Fruit fly (Drosophila melanogaster) whole organism, wandering third instar larva: ENCODE data around the gene Miox.

Source experiments
- Abd-B ChIP-seq: fragments of >200 bp; optimal IDR thresholded peaks from 2 replicates; lab custom pipeline; 2017; ENCODE audit warnings: missing biosample characterization, missing genetic modification characterization
- CG32264 ChIP-seq: fragments of 200-800 bp; sonication (Bioruptor generic); optimal IDR thresholded peaks from 2 replicates; lab custom pipeline; 2016; ENCODE audit warnings: missing biosample characterization, missing genetic modification characterization
- CG9705 ChIP-seq: fragments of 200-800 bp; sonication (Bioruptor generic); optimal IDR thresholded peaks from 2 replicates; lab custom pipeline; 2018; ENCODE audit warnings: missing biosample characterization, mild to moderate bottlenecking, missing genetic modification characterization
- CrebA ChIP-seq: fragments of 200-800 bp; sonication (Bioruptor generic); optimal IDR thresholded peaks from 2 replicates; lab custom pipeline; 2016; ENCODE audit warnings: missing biosample characterization, mild to moderate bottlenecking, missing genetic modification characterization, borderline replicate concordance
- HLH106 ChIP-seq: fragments of 200-800 bp; optimal IDR thresholded peaks from 3 replicates; lab custom pipeline; 2019; ENCODE audit warnings: missing biosample characterization, mild to moderate bottlenecking, missing genetic modification characterization, moderate library complexity
- Hnf4 ChIP-seq: fragments of 200-800 bp; sonication (Bioruptor generic); optimal IDR thresholded peaks from 2 replicates; lab custom pipeline; 2016; ENCODE audit warnings: missing biosample characterization, mild to moderate bottlenecking, missing genetic modification characterization
- Hr83 ChIP-seq: fragments of 200-300 bp; sonication (Bioruptor generic); optimal IDR thresholded peaks from 2 replicates; lab custom pipeline; 2016; ENCODE audit warnings: missing biosample characterization, mild to moderate bottlenecking, missing genetic modification characterization, moderate library complexity; ENCODE audit not compliant: poor library complexity, severe bottlenecking
- Jra ChIP-seq: sonication (Bioruptor generic); optimal IDR thresholded peaks from 2 replicates; lab custom pipeline; 2016; ENCODE audit warnings: missing biosample characterization, missing genetic modification characterization
- Mio ChIP-seq: sonication (Bioruptor generic); optimal IDR thresholded peaks from 2 replicates; lab custom pipeline; 2016; ENCODE audit warnings: missing biosample characterization, missing genetic modification characterization
- Rel ChIP-seq, 2 experiments: fragments of 200-800 bp; sonication (Bioruptor generic) in 1 of 2; optimal IDR thresholded peaks; 2 replicates in 1 of 2; 3 replicates in 1 of 2; lab custom pipeline; 2016 to 2019; ENCODE audit warnings: mild to moderate bottlenecking in 2 of 2, missing biosample characterization in 2 of 2, missing genetic modification characterization in 2 of 2, moderate library complexity in 1 of 2
- Sp1 ChIP-seq: fragments of 200-800 bp; sonication (Bioruptor generic); optimal IDR thresholded peaks from 3 replicates; lab custom pipeline; 2019; ENCODE audit warnings: missing biosample characterization, mild to moderate bottlenecking, missing genetic modification characterization, moderate library complexity
- dl ChIP-seq, 2 experiments: fragments of 175-275, 200-275 bp in 1 of 2; fragments of 200-275 bp in 1 of 2; sonication (Bioruptor generic); optimal IDR thresholded peaks; lab custom pipeline; 2018; ENCODE audit warnings: mild to moderate bottlenecking in 2 of 2, missing biosample characterization in 2 of 2, missing genetic modification characterization in 2 of 2, moderate library complexity in 2 of 2; ENCODE audit not compliant: partially characterized antibody in 2 of 2, insufficient read depth in 1 of 2
- dsf ChIP-seq: sonication (Bioruptor generic); optimal IDR thresholded peaks from 2 replicates; lab custom pipeline; 2016; ENCODE audit warnings: missing biosample characterization, missing genetic modification characterization, borderline replicate concordance
- foxo ChIP-seq, 2 experiments: fragments of 200-800 bp; sonication (Bioruptor generic); optimal IDR thresholded peaks; 2 replicates in 1 of 2; 3 replicates in 1 of 2; lab custom pipeline; 2016 to 2017; ENCODE audit warnings: missing biosample characterization in 2 of 2, missing genetic modification characterization in 2 of 2
- lola ChIP-seq: fragments of >200 bp; optimal IDR thresholded peaks from 2 replicates; lab custom pipeline; 2017; ENCODE audit warnings: missing biosample characterization, missing genetic modification characterization
- sage ChIP-seq: fragments of 200-800 bp; sonication (Bioruptor generic); optimal IDR thresholded peaks from 2 replicates; lab custom pipeline; 2016; ENCODE audit warnings: missing biosample characterization, mild to moderate bottlenecking, missing genetic modification characterization
- tai ChIP-seq: sonication (Bioruptor generic); optimal IDR thresholded peaks from 2 replicates; lab custom pipeline; 2016; ENCODE audit warnings: missing biosample characterization, missing genetic modification characterization

Gene Miox

DNA sequence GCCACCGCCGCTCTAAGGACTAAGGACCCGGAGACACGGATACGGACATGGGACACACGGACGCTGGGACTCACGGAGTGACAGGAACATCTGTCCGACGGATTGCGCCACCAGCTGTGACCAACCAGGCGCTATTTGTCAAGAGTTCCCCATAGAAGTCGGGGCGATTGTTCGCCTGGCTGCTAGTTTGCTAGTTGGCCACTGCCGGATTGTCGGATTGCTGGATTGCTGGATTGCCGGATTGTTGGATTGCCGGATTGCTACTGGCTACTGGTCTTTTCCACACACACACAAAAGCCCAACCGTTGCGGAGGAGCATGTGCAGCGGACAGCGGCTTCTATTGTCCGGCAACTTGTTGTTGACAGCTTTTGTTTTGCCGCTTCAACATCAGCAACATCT lies 42.4 kb downstream of the Miox start:
- TF ChIP-seq sage (GFP tag; lab: Kevin White, UChicago): no peak
- TF ChIP-seq Hr83 (GFP tag; lab: Kevin White, UChicago): no peak
- no peak for TF ChIP-seq CrebA (GFP tag; lab: Kevin White, UChicago)
- TF ChIP-seq Hnf4 (GFP tag; lab: Kevin White, UChicago): no peak
- TF ChIP-seq HLH106 (tag; lab: Kevin White, UChicago): no peak
- TF ChIP-seq Sp1 (GFP tag; lab: Kevin White, UChicago): no peak
- TF ChIP-seq Mio (GFP tag; lab: Kevin White, UChicago): no peak
- no peak for TF ChIP-seq CG32264 (GFP tag; lab: Kevin White, UChicago)
- no peak for TF ChIP-seq tai (GFP tag; lab: Kevin White, UChicago)
- no peak for TF ChIP-seq CG9705 (GFP tag; lab: Kevin White, UChicago)
- no peak for TF ChIP-seq dsf (GFP tag; lab: Kevin White, UChicago)
- TF ChIP-seq dl (GFP tag; optimal IDR thresholded peaks at IDR 0.05; lab: Kevin White, UChicago; ENCODE audit: insufficient read depth in 1 of 2, partially characterized antibody in 2 of 2): no peak
- TF ChIP-seq Abd-B (GFP tag; lab: Kevin White, UChicago): no peak
- TF ChIP-seq lola (GFP tag; lab: Kevin White, UChicago): no peak
- no peak for TF ChIP-seq Jra (GFP tag; lab: Kevin White, UChicago)
- no peak for TF ChIP-seq Rel (GFP tag; optimal IDR thresholded peaks at IDR 0.05; lab: Kevin White, UChicago)
- TF ChIP-seq Rel (tag; optimal IDR thresholded peaks at IDR 0.05; lab: Kevin White, UChicago): no peak
- no peak for TF ChIP-seq foxo (GFP tag; optimal IDR thresholded peaks at IDR 0.05; lab: Kevin White, UChicago)
